Worm (Caenorhabditis elegans) whole organism, L2 larva: Measurements from ENCODE around the gene F27C8.2.
A peak's percentile ranks its signal among the peaks of the same experiment; 100 is the strongest.

Experiments used
- C34F6.9 ChIP-seq: fragments of 150-350 bp; optimal IDR thresholded peaks from 2 replicates; lab custom pipeline; 2014; ENCODE audit warnings: missing biosample characterization, missing genetic modification characterization
- F13H6.1 ChIP-seq: sonication (generic microtip); optimal IDR thresholded peaks from 2 replicates; lab custom pipeline; 2016; ENCODE audit warnings: missing genetic modification characterization, missing compliant biosample characterization
- R02D3.7 ChIP-seq: fragments of 150-350 bp; optimal IDR thresholded peaks from 2 replicates; lab custom pipeline; 2014; ENCODE audit warnings: missing biosample characterization, missing genetic modification characterization
- Y55F3AM.14 ChIP-seq: fragments of 200-800 bp; sonication (Bioruptor generic); optimal IDR thresholded peaks from 2 replicates; lab custom pipeline; 2018; ENCODE audit warnings: mild to moderate bottlenecking, missing genetic modification characterization, missing compliant biosample characterization
- alr-1 ChIP-seq: fragments of 150-350 bp; optimal IDR thresholded peaks from 2 replicates; lab custom pipeline; 2014; ENCODE audit warnings: missing biosample characterization, missing genetic modification characterization
- aly-2 ChIP-seq: fragments of 150-350 bp; optimal IDR thresholded peaks from 2 replicates; lab custom pipeline; 2014; ENCODE audit warnings: missing biosample characterization, missing genetic modification characterization
- ama-1 ChIP-seq: fragments of 150-350 bp; optimal IDR thresholded peaks from 2 replicates; lab custom pipeline; 2018; ENCODE audit warnings: inconsistent platforms
- blmp-1 ChIP-seq: sonication (generic microtip); optimal IDR thresholded peaks from 2 replicates; lab custom pipeline; 2017; ENCODE audit warnings: missing genetic modification characterization, mild to moderate bottlenecking, missing compliant biosample characterization, antibody characterized with exemption, moderate library complexity; ENCODE audit not compliant: insufficient read depth
- ceh-16 ChIP-seq: fragments of 150-350 bp; optimal IDR thresholded peaks from 2 replicates; lab custom pipeline; 2014; ENCODE audit warnings: missing biosample characterization, missing genetic modification characterization
- ceh-82 ChIP-seq: fragments of 150-350 bp; optimal IDR thresholded peaks from 2 replicates; lab custom pipeline; 2014; ENCODE audit warnings: missing biosample characterization, missing genetic modification characterization
- crh-2 ChIP-seq: sonication (generic microtip); optimal IDR thresholded peaks from 2 replicates; lab custom pipeline; 2017; ENCODE audit warnings: missing biosample characterization, missing genetic modification characterization
- egl-27 ChIP-seq: sonication (generic microtip); optimal IDR thresholded peaks from 3 replicates; lab custom pipeline; 2017; ENCODE audit warnings: missing biosample characterization, missing genetic modification reagents, missing genetic modification characterization
- elt-1 ChIP-seq: fragments of 150-350 bp; optimal IDR thresholded peaks from 2 replicates; lab custom pipeline; 2014; ENCODE audit warnings: missing biosample characterization, missing genetic modification characterization
- elt-3 ChIP-seq: sonication (generic microtip); optimal IDR thresholded peaks from 2 replicates; lab custom pipeline; 2017; ENCODE audit warnings: missing biosample characterization, missing genetic modification characterization
- fos-1 ChIP-seq: fragments of 150-350 bp; optimal IDR thresholded peaks from 2 replicates; lab custom pipeline; 2014; ENCODE audit warnings: missing biosample characterization, missing genetic modification characterization
- lin-11 ChIP-seq: fragments of 150-350 bp; sonication (generic microtip); optimal IDR thresholded peaks from 2 replicates; lab custom pipeline; 2014; ENCODE audit warnings: missing biosample characterization, missing genetic modification characterization, inconsistent platforms, mixed read lengths
- lin-39 ChIP-seq: fragments of 150-350 bp; optimal IDR thresholded peaks from 2 replicates; lab custom pipeline; 2014; ENCODE audit warnings: missing biosample characterization, missing genetic modification reagents, missing genetic modification characterization
- lsy-2 ChIP-seq, 2 experiments: fragments of 150-350 bp in 1 of 2; sonication (generic microtip) in 1 of 2; optimal IDR thresholded peaks; 2 replicates each; lab custom pipeline; 2014 to 2017; ENCODE audit warnings: missing biosample characterization in 2 of 2, missing genetic modification characterization in 2 of 2
- mbf-1 ChIP-seq: sonication (generic microtip); optimal IDR thresholded peaks from 2 replicates; lab custom pipeline; 2017; ENCODE audit warnings: missing biosample characterization, missing genetic modification characterization
- mdl-1 ChIP-seq, 2 experiments: fragments of 150-350 bp in 1 of 2; sonication (generic microtip) in 1 of 2; optimal IDR thresholded peaks; 2 replicates each; lab custom pipeline; 2017; ENCODE audit warnings: missing biosample characterization in 2 of 2, missing genetic modification characterization in 2 of 2
- nhr-10 ChIP-seq: sonication (generic microtip); optimal IDR thresholded peaks from 2 replicates; lab custom pipeline; 2017; ENCODE audit warnings: missing biosample characterization, missing genetic modification characterization
- nhr-11 ChIP-seq: fragments of 150-350 bp; optimal IDR thresholded peaks from 2 replicates; lab custom pipeline; 2014; ENCODE audit warnings: missing biosample characterization, missing genetic modification characterization
- nhr-129 ChIP-seq: fragments of 150-350 bp; optimal IDR thresholded peaks from 2 replicates; lab custom pipeline; 2014; ENCODE audit warnings: missing biosample characterization, missing genetic modification characterization
- nhr-23 ChIP-seq: fragments of 150-350 bp; optimal IDR thresholded peaks from 2 replicates; lab custom pipeline; 2014; ENCODE audit warnings: missing biosample characterization, missing genetic modification reagents, missing genetic modification characterization
- nhr-237 ChIP-seq: fragments of 150-350 bp; optimal IDR thresholded peaks from 2 replicates; lab custom pipeline; 2014; ENCODE audit warnings: missing biosample characterization, missing genetic modification characterization
- nhr-25 ChIP-seq: fragments of 150-350 bp; sonication (generic microtip); optimal IDR thresholded peaks from 3 replicates; lab custom pipeline; 2014; ENCODE audit warnings: missing biosample characterization, missing genetic modification characterization
- nhr-77 ChIP-seq: fragments of 150-350 bp; optimal IDR thresholded peaks from 2 replicates; lab custom pipeline; 2014; ENCODE audit warnings: missing biosample characterization, missing genetic modification characterization
- peb-1 ChIP-seq: fragments of 150-350 bp; optimal IDR thresholded peaks from 2 replicates; lab custom pipeline; 2014; ENCODE audit warnings: missing biosample characterization, missing genetic modification characterization
- sem-4 ChIP-seq: fragments of 150-350 bp; optimal IDR thresholded peaks from 2 replicates; lab custom pipeline; 2014; ENCODE audit warnings: missing biosample characterization, missing genetic modification reagents, missing genetic modification characterization
- sma-3 ChIP-seq: sonication (generic microtip); optimal IDR thresholded peaks from 2 replicates; lab custom pipeline; 2016; ENCODE audit warnings: missing genetic modification reagents, missing genetic modification characterization, missing compliant biosample characterization
- snpc-4 ChIP-seq: fragments of 150-350 bp; optimal IDR thresholded peaks from 2 replicates; lab custom pipeline; 2014; ENCODE audit warnings: missing biosample characterization, missing genetic modification characterization
- unc-39 ChIP-seq: fragments of 150-350 bp; optimal IDR thresholded peaks from 2 replicates; lab custom pipeline; 2014; ENCODE audit warnings: missing biosample characterization, missing genetic modification characterization
- unc-55 ChIP-seq: fragments of 150-350 bp; sonication (generic microtip); optimal IDR thresholded peaks from 3 replicates; lab custom pipeline; 2014; ENCODE audit warnings: missing biosample characterization, missing genetic modification reagents, missing genetic modification characterization
- unc-62 ChIP-seq: fragments of 150-350 bp; optimal IDR thresholded peaks from 2 replicates; lab custom pipeline; 2014; ENCODE audit warnings: missing biosample characterization, missing genetic modification reagents, missing genetic modification characterization
- zag-1 ChIP-seq: fragments of 150-350 bp; optimal IDR thresholded peaks from 2 replicates; lab custom pipeline; 2014; ENCODE audit warnings: missing biosample characterization, missing genetic modification characterization
- ztf-1 ChIP-seq: fragments of 200-800 bp; sonication (Bioruptor generic); conservative IDR thresholded peaks from 2 replicates; pipeline ENCODE4 v1.3.6; 2022; ENCODE audit warnings: missing genetic modification characterization, missing compliant biosample characterization
- ztf-11 ChIP-seq: sonication (generic microtip); optimal IDR thresholded peaks from 2 replicates; lab custom pipeline; 2017; ENCODE audit warnings: missing biosample characterization, missing genetic modification characterization
- ztf-4 ChIP-seq: fragments of 150-350 bp; optimal IDR thresholded peaks from 2 replicates; lab custom pipeline; 2014; ENCODE audit warnings: missing biosample characterization, missing genetic modification characterization

Gene F27C8.2

DNA sequence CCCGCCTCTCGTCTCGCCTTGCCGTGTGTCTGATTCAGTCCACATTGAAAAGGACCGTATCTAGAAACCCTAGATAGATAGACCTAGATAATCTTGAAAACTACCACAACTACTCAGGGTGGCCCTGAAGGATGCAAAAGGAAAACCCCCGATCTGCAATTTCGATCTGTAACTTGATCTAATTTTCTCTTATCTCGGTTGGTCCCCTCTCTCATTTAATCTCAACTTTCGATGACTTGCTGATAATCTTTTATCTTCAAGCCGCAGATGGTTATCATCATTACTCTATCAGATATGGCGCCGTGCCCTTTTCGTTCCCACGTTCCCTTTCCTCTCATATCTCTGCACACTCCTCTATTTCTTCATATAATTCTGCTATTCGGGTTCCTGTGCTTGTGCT, 19.4 kb downstream of the F27C8.2 start (continued):
- TF ChIP-seq snpc-4 (tag; lab: Kevin White, UChicago): no peak
- no peak for TF ChIP-seq unc-62
- no peak for TF ChIP-seq ama-1 (lab: Kevin White, UChicago)
- no peak for TF ChIP-seq ceh-82 (tag; lab: Kevin White, UChicago)
- TF ChIP-seq crh-2 (tag; lab: Kevin White, UChicago): peak; percentile 27
- no peak for TF ChIP-seq alr-1
- TF ChIP-seq nhr-23 (tag; lab: Kevin White, UChicago): peak; percentile 100
- no peak for TF ChIP-seq lin-11 (tag; lab: Kevin White, UChicago)
- no peak for TF ChIP-seq nhr-11 (tag; lab: Kevin White, UChicago)
- TF ChIP-seq ztf-1: no peak
- peak; percentile 98 for TF ChIP-seq ceh-16 (tag; lab: Kevin White, UChicago)
- TF ChIP-seq mbf-1 (tag; lab: Kevin White, UChicago): no peak
- no peak for TF ChIP-seq nhr-129
- TF ChIP-seq nhr-25 (tag; lab: Kevin White, UChicago): peak; percentile 84
- TF ChIP-seq unc-55: no peak
- no peak for TF ChIP-seq nhr-237 (tag; lab: Kevin White, UChicago)
- TF ChIP-seq elt-3 (tag; lab: Kevin White, UChicago): no peak
- TF ChIP-seq R02D3.7 (tag; lab: Kevin White, UChicago): no peak
- peak; percentile 70 for TF ChIP-seq sem-4 (tag; lab: Kevin White, UChicago)
- no peak for TF ChIP-seq ztf-4 (tag; lab: Kevin White, UChicago)
- no peak for TF ChIP-seq C34F6.9
- no peak for TF ChIP-seq zag-1
- TF ChIP-seq Y55F3AM.14 (GFP tag; lab: Kevin White, UChicago): no peak

- no peak for TF ChIP-seq ama-1 (lab: Kevin White, UChicago)
- TF ChIP-seq lsy-2 (tag; optimal IDR thresholded peaks at IDR 0.05; lab: Kevin White, UChicago): no peak
- TF ChIP-seq egl-27 (tag; lab: Kevin White, UChicago): no peak
- TF ChIP-seq elt-1 (tag; lab: Kevin White, UChicago): peak; percentile 85
- no peak for TF ChIP-seq peb-1 (tag; lab: Kevin White, UChicago)
- no peak for TF ChIP-seq lin-11 (tag; lab: Kevin White, UChicago)
- TF ChIP-seq lin-39 (tag; lab: Kevin White, UChicago): no peak
- peak; percentile 25 for TF ChIP-seq ceh-16 (tag; lab: Kevin White, UChicago)
- TF ChIP-seq F13H6.1 (tag; lab: Kevin White, UChicago): no peak
- TF ChIP-seq elt-3 (tag; lab: Kevin White, UChicago): no peak
- no peak for TF ChIP-seq fos-1 (tag; lab: Kevin White, UChicago)
- TF ChIP-seq nhr-23 (tag; lab: Kevin White, UChicago): peak; percentile 88
- no peak for TF ChIP-seq sma-3 (GFP tag; lab: Kevin White, UChicago)
- TF ChIP-seq blmp-1 (tag; lab: Kevin White, UChicago): no peak
Measured at ce11 chrIV:9617358-9617757, 21.2 kb downstream of the F27C8.2 start.

ce11 chrIV:9618015-9618414, 21.9 kb downstream of the F27C8.2 start:
- TF ChIP-seq nhr-25 (tag; lab: Kevin White, UChicago) (peak; percentile 48), elt-1 (tag; lab: Kevin White, UChicago) (peak; percentile 77), mdl-1 (tag; optimal IDR thresholded peaks at IDR 0.05; lab: Kevin White, UChicago) (no peak), ceh-16 (tag; lab: Kevin White, UChicago) (peak; percentile 49), nhr-23 (tag; lab: Kevin White, UChicago) (peak; percentile 84)

DNA sequence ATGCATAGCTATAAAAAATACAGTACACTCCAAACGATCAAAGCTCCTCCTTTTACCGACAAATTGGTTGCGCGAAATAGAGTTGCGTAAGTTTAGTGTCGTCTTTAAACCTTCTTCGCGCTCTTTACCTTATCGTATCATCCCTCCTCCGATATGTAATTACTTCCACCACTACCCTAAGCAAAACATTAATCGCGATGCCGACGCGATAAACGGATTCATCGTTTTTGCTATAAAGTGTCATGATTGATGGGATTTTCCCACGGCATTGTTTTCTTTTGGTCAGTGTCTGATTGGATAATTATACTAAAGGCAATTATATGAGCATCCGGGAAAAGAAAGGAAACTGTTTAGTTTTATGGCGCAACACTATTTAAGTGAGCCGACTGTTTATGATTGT, 22.7 kb downstream of the F27C8.2 start:
- TF ChIP-seq nhr-77 (no peak), unc-39 (tag; lab: Kevin White, UChicago) (no peak), fos-1 (tag; lab: Kevin White, UChicago) (no peak), elt-1 (tag; lab: Kevin White, UChicago) (peak; percentile 94), ceh-16 (tag; lab: Kevin White, UChicago) (peak; percentile 91)

ce11 chrIV:9622272-9622671, 26.1 kb downstream of the F27C8.2 start, which contains the start of gene W09C2.7:
Gene W09C2.7, minus strand, starts transcription at chrIV:9622372.
- no peak for TF ChIP-seq nhr-10 (tag; lab: Kevin White, UChicago)
- no peak for TF ChIP-seq ztf-11 (tag; lab: Kevin White, UChicago)
- no peak for TF ChIP-seq aly-2 (tag; lab: Kevin White, UChicago)
- TF ChIP-seq Y55F3AM.14 (GFP tag; lab: Kevin White, UChicago): no peak
- TF ChIP-seq ceh-16 (tag; lab: Kevin White, UChicago): no peak
- no peak for TF ChIP-seq ztf-4 (tag; lab: Kevin White, UChicago)
- no peak for TF ChIP-seq lin-11 (tag; lab: Kevin White, UChicago)
- no peak for TF ChIP-seq peb-1 (tag; lab: Kevin White, UChicago)
